Fruit fly (Drosophila melanogaster): ENCODE measurements around the gene CG1677.
A peak's percentile ranks its signal among the peaks of the same experiment; 100 is the strongest.

CG1677 gene

DNA sequence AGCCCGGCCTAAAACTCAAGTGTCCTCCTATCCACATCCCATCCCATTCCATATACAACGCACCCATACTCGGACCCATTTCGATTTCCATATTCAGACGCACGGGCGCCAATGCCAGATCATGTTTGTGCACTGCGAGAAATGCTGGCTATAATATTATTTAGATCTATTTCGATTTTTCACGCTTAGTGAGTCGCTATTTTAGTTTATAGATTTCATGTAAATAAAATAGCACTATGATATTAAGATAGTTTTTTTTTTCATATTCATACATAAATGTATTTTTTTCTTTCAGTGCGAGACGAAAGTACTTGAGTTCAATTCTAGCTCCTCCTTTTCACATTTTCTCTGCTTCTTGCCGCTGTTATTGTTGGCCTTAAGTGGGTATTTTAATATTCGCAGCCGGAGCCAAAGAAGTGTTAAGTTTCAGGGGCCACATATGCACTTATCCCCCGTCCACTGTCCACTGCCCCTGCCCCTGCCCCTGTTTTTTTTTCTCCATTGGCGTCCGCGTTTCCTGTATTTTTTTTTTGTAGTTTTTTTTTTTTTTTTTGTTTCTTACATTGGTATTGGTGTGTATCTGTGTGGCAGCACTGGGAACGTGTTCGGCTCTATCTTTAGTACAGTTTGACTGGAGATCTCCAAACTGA, 113.6 kb downstream of the CG1677 start (continued):
- TF ChIP-seq CG30431 (GFP tag; optimal IDR thresholded peaks at IDR 0.05) (peak; percentile 68), H2.0 (GFP tag; IDR thresholded peaks at IDR 0.05) (peak; percentile 43; the same call in 1 of the 2 replicates), HLHmδ (GFP tag; optimal IDR thresholded peaks at IDR 0.05) (no peak), CG3281 (GFP tag; optimal IDR thresholded peaks at IDR 0.05) (no peak), Dref (GFP tag; IDR thresholded peaks at IDR 0.05) (no peak), Sry-δ (GFP tag; optimal IDR thresholded peaks at IDR 0.05) (no peak), kah (GFP tag; optimal IDR thresholded peaks at IDR 0.05) (peak; percentile 23), CG5180 (GFP tag; optimal IDR thresholded peaks at IDR 0.05) (peak; percentile 59), CG4360 (GFP tag; IDR thresholded peaks at IDR 0.05) (no peak), Sin3A (optimal IDR thresholded peaks at IDR 0.05) (no peak), jigr1 (GFP tag; IDR thresholded peaks at IDR 0.05) (0 out of 3 replicates have a peak, but pooled peaks have one; percentile 39), CG12071 (GFP tag; optimal IDR thresholded peaks at IDR 0.05) (no peak), NFAT (GFP tag; IDR thresholded peaks at IDR 0.05) (no peak), CG10274 (GFP tag; optimal IDR thresholded peaks at IDR 0.05) (no peak), ara (GFP tag; IDR thresholded peaks at IDR 0.05) (peak; percentile 88), CG17802 (tag; optimal IDR thresholded peaks at IDR 0.05) (peak; percentile 46), CG14710 (tag; optimal IDR thresholded peaks at IDR 0.05) (no peak), dimm (GFP tag; IDR thresholded peaks at IDR 0.05) (no peak), CG2712 (tag; optimal IDR thresholded peaks at IDR 0.05) (peak; percentile 90), tio (GFP tag; optimal IDR thresholded peaks at IDR 0.05) (peak; percentile 71), zf30C (GFP tag; optimal IDR thresholded peaks at IDR 0.05) (peak; percentile 96), CG16779 (GFP tag; IDR thresholded peaks at IDR 0.05) (no peak), D19B (GFP tag; optimal IDR thresholded peaks at IDR 0.05) (no peak), fu2 (GFP tag; optimal IDR thresholded peaks at IDR 0.05) (no peak), CG3163 (GFP tag; optimal IDR thresholded peaks at IDR 0.05) (no peak), hb (GFP tag; IDR thresholded peaks at IDR 0.05; ENCODE audit: partially characterized antibody) (no peak), slp2 (GFP tag; optimal IDR thresholded peaks at IDR 0.05) (no peak), CG10431 (GFP tag; optimal IDR thresholded peaks at IDR 0.05) (peak; percentile 62), wdn (GFP tag; IDR thresholded peaks at IDR 0.05) (no peak), CG34422 (GFP tag; IDR thresholded peaks at IDR 0.05) (peak; percentile 71; the same call in 2 of the 3 replicates), odd (GFP tag; optimal IDR thresholded peaks at IDR 0.05) (peak; percentile 63), CG12744 (GFP tag; optimal IDR thresholded peaks at IDR 0.05) (peak; percentile 11), CG12155 (GFP tag; optimal IDR thresholded peaks at IDR 0.05) (peak; percentile 56), CG9609 (GFP tag; optimal IDR thresholded peaks at IDR 0.05) (peak; percentile 50), sr (GFP tag; IDR thresholded peaks at IDR 0.05) (no peak), sim (GFP tag; IDR thresholded peaks at IDR 0.05) (peak; percentile 66; the same call in 1 of the 2 replicates), CG8924 (tag; optimal IDR thresholded peaks at IDR 0.05) (peak; percentile 74), PHDP (tag; optimal IDR thresholded peaks at IDR 0.05) (peak; percentile 76), psq (GFP tag; optimal IDR thresholded peaks at IDR 0.05) (peak; percentile 17), cato (GFP tag; optimal IDR thresholded peaks at IDR 0.05; ENCODE audit: borderline replicate concordance) (peak; percentile 50), CG10979 (tag; optimal IDR thresholded peaks at IDR 0.05) (peak; percentile 93), Mrtf (GFP tag; IDR thresholded peaks at IDR 0.05) (peak; percentile 48; the same call in 1 of the 3 replicates), HLH4C (GFP tag; IDR thresholded peaks at IDR 0.05; ENCODE audit: partially characterized antibody) (no peak), unpg (GFP tag; optimal IDR thresholded peaks at IDR 0.05) (peak; percentile 86), Atf3 (GFP tag; optimal IDR thresholded peaks at IDR 0.05) (peak; percentile 40), chif (GFP tag; optimal IDR thresholded peaks at IDR 0.05) (peak; percentile 69 to 87), CG11093 (GFP tag; IDR thresholded peaks at IDR 0.05) (0 out of 3 replicates have a peak, but pooled peaks have one; percentile 47), CG12299 (tag; optimal IDR thresholded peaks at IDR 0.05) (peak; percentile 65), CG30020 (tag; optimal IDR thresholded peaks at IDR 0.05) (no peak), Med (GFP tag) (peak; percentile 82)

Data from whole organism, embryonic.